Worm (Caenorhabditis elegans): ENCODE measurements around the gene oga-1.

Gene oga-1

DNA sequence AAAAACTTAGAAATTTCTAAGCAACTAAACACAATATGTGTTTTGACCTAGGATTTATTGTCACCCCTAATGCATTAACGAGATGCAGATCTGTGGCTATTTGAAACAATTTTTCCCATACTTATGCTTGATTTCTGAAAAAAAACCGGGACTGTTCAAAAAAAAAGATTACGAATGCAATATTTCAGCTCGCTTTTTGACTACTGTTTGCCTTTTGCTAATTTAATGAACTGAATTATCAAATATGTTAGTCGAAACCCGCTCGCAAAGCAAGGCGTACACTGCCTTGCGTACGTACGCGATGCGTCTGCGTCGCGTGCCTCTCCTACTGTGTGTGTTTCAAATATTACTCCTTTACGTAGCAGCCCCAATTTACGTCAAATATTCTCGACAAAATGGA, 39.8 kb upstream of the oga-1 start, which contains the start of gene C23F12.4:
C23F12.4 (plus strand) TSS at position 301 of the 400 bp plus-strand sequence.
- TF ChIP-seq elt-3 (tag; optimal IDR thresholded peaks at IDR 0.05) = no peak
- TF ChIP-seq lin-35 (GFP tag; optimal IDR thresholded peaks at IDR 0.05) = no peak

- peak; percentile 38 for TF ChIP-seq fkh-10 (GFP tag; optimal IDR thresholded peaks at IDR 0.05)
- TF ChIP-seq lin-35 (GFP tag; optimal IDR thresholded peaks at IDR 0.05) = no peak
- no peak for TF ChIP-seq ama-1 (optimal IDR thresholded peaks at IDR 0.05)
- TF ChIP-seq lin-14 (GFP tag; optimal IDR thresholded peaks at IDR 0.05) = peak; percentile 29
- peak; percentile 42 for TF ChIP-seq ces-1 (GFP tag; optimal IDR thresholded peaks at IDR 0.05)
These were observed 26.5 kb upstream of the oga-1 start for ce11 chrX:9373729-9374128.

ce11 chrX:9372987-9373386, 25.8 kb upstream of the oga-1 start:
- TF ChIP-seq isw-1 (GFP tag; IDR thresholded peaks at IDR 0.05) (no peak), pag-3 (tag; optimal IDR thresholded peaks at IDR 0.05; ENCODE audit: borderline replicate concordance, insufficient read depth) (no peak), dsc-1 (tag; optimal IDR thresholded peaks at IDR 0.05) (peak; percentile 48), ceh-8 (GFP tag; optimal IDR thresholded peaks at IDR 0.05) (no peak), ceh-63 (GFP tag; optimal IDR thresholded peaks at IDR 0.05) (no peak), lin-39 (tag; optimal IDR thresholded peaks at IDR 0.05) (no peak), irx-1 (tag; optimal IDR thresholded peaks at IDR 0.05) (peak; percentile 37), nhr-77 (tag; optimal IDR thresholded peaks at IDR 0.05) (peak; percentile 19), sox-4 (tag; optimal IDR thresholded peaks at IDR 0.05) (no peak), snu-23 (GFP tag; optimal IDR thresholded peaks at IDR 0.05) (peak; percentile 69), ztf-4 (tag; optimal IDR thresholded peaks at IDR 0.05) (no peak), nhr-76 (tag; optimal IDR thresholded peaks at IDR 0.05) (no peak), efl-1 (optimal IDR thresholded peaks at IDR 0.05) (no peak), efl-1 (GFP tag; optimal IDR thresholded peaks at IDR 0.05 in 1 of 2) (no peak), mdl-1 (tag; optimal IDR thresholded peaks at IDR 0.05) (peak in 1 of 2 experiments; percentile 53), xbp-1 (tag; optimal IDR thresholded peaks at IDR 0.05) (peak; percentile 41), sup-37 (GFP tag; optimal IDR thresholded peaks at IDR 0.05) (no peak), aha-1 (tag; optimal IDR thresholded peaks at IDR 0.05) (no peak), alr-1 (tag; optimal IDR thresholded peaks at IDR 0.05; ENCODE audit: borderline replicate concordance) (no peak), C04F5.9 (tag; optimal IDR thresholded peaks at IDR 0.05) (no peak), elt-2 (tag; optimal IDR thresholded peaks at IDR 0.05) (no peak), lin-15B (tag; optimal IDR thresholded peaks at IDR 0.05) (no peak), nhr-12 (tag; optimal IDR thresholded peaks at IDR 0.05) (no peak), jun-1 (tag; optimal IDR thresholded peaks at IDR 0.05) (no peak), nhr-71 (tag; optimal IDR thresholded peaks at IDR 0.05) (peak; percentile 64), ztf-11 (tag; optimal IDR thresholded peaks at IDR 0.05) (peak in 1 of 2 experiments; percentile 18), egl-13 (tag; optimal IDR thresholded peaks at IDR 0.05) (no peak), lir-3 (tag; optimal IDR thresholded peaks at IDR 0.05; ENCODE audit: poor library complexity) (peak; percentile 49), nhr-47 (tag; optimal IDR thresholded peaks at IDR 0.05) (peak; percentile 61), sptf-1 (tag; optimal IDR thresholded peaks at IDR 0.05) (no peak), tbx-2 (tag; optimal IDR thresholded peaks at IDR 0.05) (peak; percentile 37), C34B4.2 (tag; optimal IDR thresholded peaks at IDR 0.05) (no peak), lin-13 (GFP tag; optimal IDR thresholded peaks at IDR 0.05) (no peak), nhr-11 (tag; optimal IDR thresholded peaks at IDR 0.05) (no peak), lsy-2 (tag; optimal IDR thresholded peaks at IDR 0.05) (peak in 1 of 2 experiments; percentile 25), nhr-85 (tag) (peak; percentile 63), blmp-1 (tag; optimal IDR thresholded peaks at IDR 0.05) (no peak), swsn-7 (tag; optimal IDR thresholded peaks at IDR 0.05) (peak; percentile 36), lin-14 (GFP tag; optimal IDR thresholded peaks at IDR 0.05) (peak; percentile 52), nhr-84 (tag; optimal IDR thresholded peaks at IDR 0.05) (no peak), hpl-2 (GFP tag; optimal IDR thresholded peaks at IDR 0.05) (no peak), nhr-20 (tag; optimal IDR thresholded peaks at IDR 0.05) (peak; percentile 55), ceh-82 (tag; optimal IDR thresholded peaks at IDR 0.05) (peak; percentile 12 to 44 (median 19)), elt-3 (tag; optimal IDR thresholded peaks at IDR 0.05) (peak in 1 of 6 experiments; percentile 31), F16B12.6 (tag; optimal IDR thresholded peaks at IDR 0.05) (no peak)

Data from whole organism, L1 larva.